Fruit fly (Drosophila melanogaster) whole organism, pupa: ENCODE data around the gene mIF2.

ENCODE experiments used
- CG10348 ChIP-seq: fragments of 200-800 bp; sonication (Bioruptor generic); IDR thresholded peaks from 2 replicates; pipeline ENCODE4 v1.3.6; 2022; ENCODE audit warnings: missing biosample characterization, missing genetic modification characterization
- CG15710 ChIP-seq: fragments of 200-800 bp; sonication (Bioruptor generic); optimal IDR thresholded peaks from 2 replicates; lab custom pipeline; 2018; ENCODE audit warnings: missing biosample characterization, mild to moderate bottlenecking, missing genetic modification characterization, moderate library complexity
- CG4496 ChIP-seq: fragments of 200-800 bp; sonication (Bioruptor generic); IDR thresholded peaks from 3 replicates; pipeline ENCODE4 v1.3.6; 2022; ENCODE audit warnings: missing biosample characterization, missing genetic modification characterization
- CG9948 ChIP-seq: fragments of 200-800 bp; sonication (Bioruptor generic); optimal IDR thresholded peaks from 2 replicates; lab custom pipeline; 2018; ENCODE audit warnings: missing biosample characterization, mild to moderate bottlenecking, missing genetic modification characterization, moderate library complexity
- EcR ChIP-seq: fragments of 200-800 bp; sonication (Bioruptor generic); optimal IDR thresholded peaks from 3 replicates; lab custom pipeline; 2019; ENCODE audit warnings: missing biosample characterization, missing genetic modification characterization, mild to moderate bottlenecking, moderate library complexity, missing genetic modification reagents

DNA sequence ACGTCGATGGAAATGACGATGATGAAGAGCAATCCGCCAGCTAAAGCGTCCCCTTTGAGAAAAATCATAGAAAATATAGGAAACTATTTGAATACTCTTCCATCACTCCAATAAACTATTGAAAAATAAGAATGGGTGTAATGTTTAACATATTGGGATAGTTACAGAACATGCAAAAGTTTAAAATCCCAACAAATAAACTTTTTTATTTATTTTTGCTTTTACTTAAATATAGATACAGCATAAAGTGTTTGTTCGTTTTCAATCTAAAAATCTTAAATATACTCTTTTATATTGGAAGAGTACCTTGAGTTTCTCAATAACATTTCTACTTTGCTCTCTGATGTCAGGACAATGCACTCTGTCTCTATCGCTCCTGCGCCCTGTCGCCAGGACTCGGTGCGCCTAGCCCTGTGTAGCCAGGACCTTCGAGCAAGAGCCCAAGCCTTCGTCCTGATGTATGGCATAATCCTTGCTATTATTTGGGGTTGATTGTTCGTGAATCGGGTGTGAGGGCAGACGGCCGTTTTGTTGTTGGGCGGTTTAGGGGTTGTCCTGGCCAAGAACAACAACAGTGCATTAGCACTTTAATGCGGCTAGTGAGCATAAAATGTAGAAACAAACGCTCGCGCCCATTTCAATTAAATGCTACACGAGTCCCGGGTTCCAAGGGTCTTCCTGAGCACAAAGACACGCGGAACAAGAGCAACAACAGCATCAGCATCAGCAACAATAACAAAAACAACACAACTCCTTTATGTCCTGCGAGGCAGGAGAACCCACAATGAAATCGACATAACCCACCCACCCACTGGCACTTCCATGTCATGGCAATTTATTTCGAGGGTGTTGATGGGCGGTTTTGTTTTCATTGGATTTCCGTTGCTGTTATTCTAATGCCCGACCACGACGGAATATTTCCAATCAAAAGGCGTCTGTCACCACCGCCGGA is 28.4 kb upstream of the mIF2 start:
- no peak for TF ChIP-seq EcR (GFP tag; lab: Kevin White, UChicago)
- no peak for TF ChIP-seq CG9948
- no peak for TF ChIP-seq CG4496 (GFP tag; lab: Robert Waterston, UW)
- TF ChIP-seq CG15710 (tag; lab: Kevin White, UChicago), result no peak
- no peak for TF ChIP-seq CG10348
